Fruit fly (Drosophila melanogaster) whole organism, embryonic: ENCODE results near the gene SPoCk.

ENCODE experiments used
- Abd-B ChIP-seq: fragments of 200-800 bp; sonication (Bioruptor generic); optimal IDR thresholded peaks from 2 replicates; lab custom pipeline; 2018; ENCODE audit warnings: missing biosample characterization, mild to moderate bottlenecking, missing genetic modification characterization, moderate library complexity
- Adf1 ChIP-seq: fragments of 200-800 bp; sonication (Bioruptor generic); IDR thresholded peaks from 2 replicates; pipeline ENCODE4 v1.3.6; 2022; ENCODE audit warnings: missing biosample characterization, missing genetic modification characterization
- BtbVII ChIP-seq: fragments of 200-800 bp; sonication (Bioruptor generic); optimal IDR thresholded peaks from 3 replicates; lab custom pipeline; 2017; ENCODE audit warnings: missing biosample characterization, mild to moderate bottlenecking, missing genetic modification characterization
- CG10267 ChIP-seq: fragments of 200-800 bp; sonication (Bioruptor generic); optimal IDR thresholded peaks from 2 replicates; lab custom pipeline; 2018; ENCODE audit warnings: missing biosample characterization, mild to moderate bottlenecking, missing genetic modification characterization, moderate library complexity
- CG11504 ChIP-seq: fragments of 200-800 bp; sonication (Bioruptor generic); optimal IDR thresholded peaks from 3 replicates; lab custom pipeline; 2019; ENCODE audit warnings: missing biosample characterization, mild to moderate bottlenecking, missing genetic modification characterization, moderate library complexity
- CG15073 ChIP-seq: fragments of 200-800 bp; sonication (Bioruptor generic); optimal IDR thresholded peaks from 2 replicates; lab custom pipeline; 2016; ENCODE audit warnings: missing biosample characterization, missing genetic modification characterization
- CG1529 ChIP-seq: fragments of 200-800 bp; sonication (Bioruptor generic); optimal IDR thresholded peaks from 3 replicates; lab custom pipeline; 2018; ENCODE audit warnings: missing biosample characterization, missing genetic modification characterization
- CG15601 ChIP-seq: fragments of 200-800 bp; sonication (Bioruptor generic); optimal IDR thresholded peaks from 3 replicates; lab custom pipeline; 2019; ENCODE audit warnings: missing biosample characterization, mild to moderate bottlenecking, missing genetic modification characterization, moderate library complexity
- CG16815 ChIP-seq: fragments of 200-800 bp; sonication (Bioruptor generic); optimal IDR thresholded peaks from 3 replicates; lab custom pipeline; 2017; ENCODE audit warnings: missing biosample characterization, mild to moderate bottlenecking, missing genetic modification characterization
- CG17361 ChIP-seq: fragments of 200-800 bp; sonication (Bioruptor generic); IDR thresholded peaks from 3 replicates; pipeline ENCODE4 v1.3.6; 2022; ENCODE audit warnings: missing biosample characterization, missing genetic modification characterization
- CG17385 ChIP-seq: fragments of 200-800 bp; sonication (Bioruptor generic); optimal IDR thresholded peaks from 3 replicates; lab custom pipeline; 2018; ENCODE audit warnings: missing biosample characterization, mild to moderate bottlenecking, missing genetic modification characterization
- CG17829 ChIP-seq: fragments of 200-800 bp; optimal IDR thresholded peaks from 2 replicates; lab custom pipeline; 2019; ENCODE audit warnings: missing biosample characterization, mild to moderate bottlenecking, missing genetic modification characterization, moderate library complexity
- CG30431 ChIP-seq: fragments of 200-800 bp; sonication (Bioruptor generic); optimal IDR thresholded peaks from 2 replicates; lab custom pipeline; 2017; ENCODE audit warnings: missing biosample characterization, missing genetic modification characterization
- CG32767 ChIP-seq: fragments of 200-800 bp; sonication (Bioruptor generic); IDR thresholded peaks from 2 replicates; pipeline ENCODE4 v1.3.6; 2022; ENCODE audit warnings: missing biosample characterization, missing genetic modification characterization
- CG34224 ChIP-seq: fragments of 200-800 bp; sonication (Bioruptor generic); IDR thresholded peaks from 3 replicates; pipeline ENCODE4 v1.3.6; 2022; ENCODE audit warnings: missing biosample characterization, missing genetic modification characterization; ENCODE audit not compliant: partially characterized antibody
- CG4282 ChIP-seq: fragments of 200-800 bp; sonication (Bioruptor generic); optimal IDR thresholded peaks from 2 replicates; lab custom pipeline; 2016; ENCODE audit warnings: missing biosample characterization, missing genetic modification characterization
- CG4617 ChIP-seq: fragments of 200-800 bp; sonication (Bioruptor generic); optimal IDR thresholded peaks from 3 replicates; lab custom pipeline; 2016; ENCODE audit warnings: missing biosample characterization, missing genetic modification characterization, borderline replicate concordance
- CG6254 ChIP-seq: fragments of 200-800 bp; sonication (Bioruptor generic); optimal IDR thresholded peaks from 3 replicates; lab custom pipeline; 2017; ENCODE audit warnings: mild to moderate bottlenecking, missing biosample characterization, missing genetic modification reagents, missing genetic modification characterization
- CG6654 ChIP-seq: fragments of 200-800 bp; sonication (Bioruptor generic); optimal IDR thresholded peaks from 2 replicates; lab custom pipeline; 2017; ENCODE audit warnings: missing biosample characterization, mild to moderate bottlenecking, missing genetic modification characterization
- CG7372 ChIP-seq: fragments of 200-800 bp; sonication (Bioruptor generic); IDR thresholded peaks from 2 replicates; pipeline ENCODE4 v1.3.6; 2022; ENCODE audit warnings: missing biosample characterization, missing genetic modification characterization
- CG7928 ChIP-seq: fragments of 200-800 bp; sonication (Bioruptor generic); optimal IDR thresholded peaks from 2 replicates; lab custom pipeline; 2017; ENCODE audit warnings: missing biosample characterization, mild to moderate bottlenecking, missing genetic modification characterization
- CG8290 ChIP-seq, 3 experiments: fragments of 200-800 bp; sonication (Bioruptor generic); optimal IDR thresholded peaks; 2 replicates each; lab custom pipeline; 2016 to 2019; ENCODE audit warnings: missing biosample characterization in 3 of 3, missing genetic modification characterization in 3 of 3, mild to moderate bottlenecking in 2 of 3, moderate library complexity in 1 of 3
- CG8388 ChIP-seq: fragments of 200-800 bp; sonication (Bioruptor generic); optimal IDR thresholded peaks from 2 replicates; lab custom pipeline; 2019; ENCODE audit warnings: missing biosample characterization, mild to moderate bottlenecking, missing genetic modification characterization, moderate library complexity
- CG9876 ChIP-seq: fragments of 200-800 bp; sonication (Bioruptor generic); optimal IDR thresholded peaks from 2 replicates; lab custom pipeline; 2016; ENCODE audit warnings: missing biosample characterization, missing genetic modification characterization
- D19B ChIP-seq: fragments of 200-800 bp; sonication (Bioruptor generic); optimal IDR thresholded peaks from 2 replicates; lab custom pipeline; 2017; ENCODE audit warnings: missing biosample characterization, mild to moderate bottlenecking, missing genetic modification characterization
- Dip2 ChIP-seq: fragments of 200-800 bp; sonication (Bioruptor generic); IDR thresholded peaks from 2 replicates; pipeline ENCODE4 v1.3.6; 2022; ENCODE audit warnings: missing biosample characterization, missing genetic modification characterization
- Doc3 ChIP-seq: fragments of 200-800 bp; sonication (Bioruptor generic); IDR thresholded peaks from 3 replicates; pipeline ENCODE4 v1.3.6; 2022; ENCODE audit warnings: missing biosample characterization, missing genetic modification characterization; ENCODE audit not compliant: partially characterized antibody
- HLH4C ChIP-seq: fragments of 200-800 bp; sonication (Bioruptor generic); IDR thresholded peaks from 3 replicates; pipeline ENCODE4 v1.3.6; 2022; ENCODE audit warnings: missing biosample characterization, missing genetic modification characterization; ENCODE audit not compliant: partially characterized antibody
- MBD-R2 ChIP-seq: fragments of 200-800 bp; sonication (Bioruptor generic); IDR thresholded peaks from 2 replicates; pipeline ENCODE4 v1.3.6; 2022; ENCODE audit warnings: missing biosample characterization, missing genetic modification characterization
- PHDP ChIP-seq: fragments of 200-800 bp; sonication (Bioruptor generic); optimal IDR thresholded peaks from 3 replicates; lab custom pipeline; 2018; ENCODE audit warnings: missing biosample characterization, mild to moderate bottlenecking, missing genetic modification characterization, moderate library complexity
- Pdp1 ChIP-seq, 2 experiments: fragments of 200-800 bp; sonication (Bioruptor generic); optimal IDR thresholded peaks; 3 replicates each; lab custom pipeline; 2016; ENCODE audit warnings: missing biosample characterization in 2 of 2, missing genetic modification characterization in 2 of 2, mild to moderate bottlenecking in 1 of 2, moderate library complexity in 1 of 2
- Ptx1 ChIP-seq: fragments of 200-800 bp; sonication (Bioruptor generic); IDR thresholded peaks from 2 replicates; pipeline ENCODE4 v1.3.6; 2022; ENCODE audit warnings: missing biosample characterization, missing genetic modification characterization
- Rfx ChIP-seq: fragments of 200-800 bp; sonication (Bioruptor generic); IDR thresholded peaks from 2 replicates; pipeline ENCODE4 v1.3.6; 2022; ENCODE audit warnings: missing biosample characterization, missing genetic modification characterization
- caup ChIP-seq: fragments of 200-800 bp; sonication (Bioruptor generic); optimal IDR thresholded peaks from 3 replicates; lab custom pipeline; 2017; ENCODE audit warnings: missing biosample characterization, mild to moderate bottlenecking, missing genetic modification characterization, moderate library complexity; ENCODE audit not compliant: severe bottlenecking
- corto ChIP-seq: fragments of 200-800 bp; sonication (Bioruptor generic); optimal IDR thresholded peaks from 2 replicates; lab custom pipeline; 2016; ENCODE audit warnings: missing biosample characterization, mild to moderate bottlenecking, missing genetic modification characterization, moderate library complexity
- crc ChIP-seq: fragments of 200-800 bp; sonication (Bioruptor generic); optimal IDR thresholded peaks from 2 replicates; lab custom pipeline; 2016; ENCODE audit warnings: missing biosample characterization, missing genetic modification characterization
- dati ChIP-seq: fragments of 200-800 bp; sonication (Bioruptor generic); IDR thresholded peaks from 2 replicates; pipeline ENCODE4 v1.3.6; 2022; ENCODE audit warnings: missing biosample characterization, missing genetic modification characterization
- ems ChIP-seq: fragments of 200-800 bp; sonication (Bioruptor generic); optimal IDR thresholded peaks from 3 replicates; lab custom pipeline; 2016; ENCODE audit warnings: missing biosample characterization, missing genetic modification characterization
- fd96Cb ChIP-seq: fragments of 200-800 bp; sonication (Bioruptor generic); optimal IDR thresholded peaks from 2 replicates; lab custom pipeline; 2018; ENCODE audit warnings: missing biosample characterization, mild to moderate bottlenecking, missing genetic modification characterization, moderate library complexity
- h ChIP-seq: fragments of >200 bp; optimal IDR thresholded peaks from 2 replicates; lab custom pipeline; 2017
- jing ChIP-seq: fragments of 200-800 bp; sonication (Bioruptor generic); optimal IDR thresholded peaks from 2 replicates; lab custom pipeline; 2018; ENCODE audit warnings: missing biosample characterization, mild to moderate bottlenecking, missing genetic modification characterization
- knrl ChIP-seq: fragments of 200-800 bp; sonication (Bioruptor generic); IDR thresholded peaks from 3 replicates; pipeline ENCODE4 v1.3.6; 2022; ENCODE audit warnings: missing biosample characterization, missing genetic modification characterization; ENCODE audit not compliant: partially characterized antibody
- mld ChIP-seq: fragments of 200-800 bp; sonication (Bioruptor generic); IDR thresholded peaks from 3 replicates; pipeline ENCODE4 v1.3.6; 2022; ENCODE audit warnings: missing biosample characterization, missing genetic modification characterization; ENCODE audit not compliant: partially characterized antibody
- nau ChIP-seq: fragments of 200-800 bp; sonication (Bioruptor generic); optimal IDR thresholded peaks from 3 replicates; lab custom pipeline; 2017; ENCODE audit warnings: missing biosample characterization, mild to moderate bottlenecking, missing genetic modification characterization, missing genetic modification reagents
- otp ChIP-seq: fragments of 200-800 bp; sonication (Bioruptor generic); IDR thresholded peaks from 3 replicates; pipeline ENCODE4, ENCODE4 v1.3.6; 2022; ENCODE audit warnings: missing biosample characterization, missing genetic modification characterization
- sd ChIP-seq: fragments of 200-800 bp; sonication (Bioruptor generic); optimal IDR thresholded peaks from 3 replicates; lab custom pipeline; 2018; ENCODE audit warnings: missing biosample characterization, mild to moderate bottlenecking, missing genetic modification characterization, moderate library complexity
- slp2 ChIP-seq: fragments of 200-800 bp; sonication (Bioruptor generic); optimal IDR thresholded peaks from 2 replicates; lab custom pipeline; 2016; ENCODE audit warnings: missing biosample characterization, missing genetic modification characterization
- wek ChIP-seq: fragments of 200-800 bp; sonication (Bioruptor generic); optimal IDR thresholded peaks from 3 replicates; lab custom pipeline; 2018; ENCODE audit warnings: missing biosample characterization, mild to moderate bottlenecking, missing genetic modification characterization, moderate library complexity

SPoCk gene

DNA sequence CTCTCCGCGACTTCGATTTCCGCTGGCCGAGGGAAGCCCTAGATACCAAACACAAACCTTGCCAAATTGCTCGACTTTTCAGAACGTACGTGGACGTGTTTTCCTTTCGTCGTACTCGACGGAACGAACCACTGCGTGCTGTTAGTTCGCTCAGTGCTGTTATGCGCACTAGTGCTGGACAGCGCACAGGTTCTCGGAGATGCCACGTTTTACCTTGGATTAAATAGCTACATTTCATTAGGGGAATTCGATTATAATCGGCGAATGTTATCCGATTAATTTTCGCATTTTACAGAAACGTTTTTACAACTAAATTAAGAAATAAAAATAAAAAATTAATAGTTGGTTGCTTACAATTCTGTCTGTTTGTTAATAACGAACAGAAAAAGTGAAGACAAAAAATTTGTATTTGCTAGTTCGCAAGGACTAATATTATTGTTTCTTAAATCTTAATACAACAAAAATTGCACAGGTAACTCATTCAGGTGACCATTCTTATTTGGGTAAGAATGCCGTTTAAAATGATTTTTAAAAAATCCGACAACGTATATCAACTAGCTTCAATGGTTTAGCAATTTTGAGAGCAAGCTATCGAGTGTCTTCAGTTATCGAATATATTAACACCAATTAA is 32.0 kb upstream of the SPoCk start, which contains the start of the genes ArfGAP3 and CG32452 (continued):
- TF ChIP-seq CG10267 (tag; lab: Kevin White, UChicago) = peak; percentile 91
- TF ChIP-seq D19B (GFP tag; lab: Kevin White, UChicago) = peak; percentile 45
- TF ChIP-seq Dip2 (GFP tag; lab: Robert Waterston, UW) = no peak
- peak; percentile 86 for TF ChIP-seq Rfx (GFP tag; lab: Robert Waterston, UW)
- peak; percentile 7 for TF ChIP-seq CG9876 (GFP tag; lab: Kevin White, UChicago)
- TF ChIP-seq CG4282 = no peak
- peak; percentile 42 for TF ChIP-seq slp2 (GFP tag; lab: Kevin White, UChicago)
- TF ChIP-seq jing = no peak
- no peak for TF ChIP-seq mld (GFP tag; lab: Robert Waterston, UW)
- TF ChIP-seq CG34224 (GFP tag; lab: Robert Waterston, UW) = peak; percentile 68
- peak; percentile 80 for TF ChIP-seq Ptx1 (GFP tag; lab: Robert Waterston, UW)
- peak; percentile 47 for TF ChIP-seq CG30431 (GFP tag; lab: Kevin White, UChicago)
- no peak for TF ChIP-seq CG11504 (tag; lab: Kevin White, UChicago)
- no peak for TF ChIP-seq CG15073 (GFP tag; lab: Kevin White, UChicago)
- TF ChIP-seq MBD-R2 (GFP tag; lab: Robert Waterston, UW) = peak; percentile 22
- TF ChIP-seq CG6254 (GFP tag; lab: Kevin White, UChicago) = peak; percentile 21
- peak; percentile 57 for TF ChIP-seq CG8388
- no peak for TF ChIP-seq sd (tag; lab: Kevin White, UChicago)
- peak; percentile 66 for TF ChIP-seq PHDP (tag; lab: Kevin White, UChicago)
- peak; percentile 61 for TF ChIP-seq BtbVII (GFP tag; lab: Kevin White, UChicago)
- TF ChIP-seq wek = peak; percentile 96
- peak; percentile 82 for TF ChIP-seq CG17829 (tag; lab: Kevin White, UChicago)
- no peak for TF ChIP-seq corto (GFP tag; lab: Kevin White, UChicago)
- peak; percentile 66; the same call in 1 of the 2 replicates for TF ChIP-seq CG32767 (GFP tag; lab: Robert Waterston, UW)
- peak; percentile 29 for TF ChIP-seq CG1529 (GFP tag; lab: Kevin White, UChicago)
- TF ChIP-seq otp (GFP tag; lab: Robert Waterston, UW) = no peak
- peak; percentile 51 for TF ChIP-seq CG16815 (GFP tag; lab: Kevin White, UChicago)
- peak; percentile 4 for TF ChIP-seq nau
- peak; percentile 92 for TF ChIP-seq CG17361 (GFP tag; lab: Robert Waterston, UW)
- no peak for TF ChIP-seq CG6654 (GFP tag; lab: Kevin White, UChicago)
- TF ChIP-seq fd96Cb = peak; percentile 64
- TF ChIP-seq Doc3 = peak; percentile 70; the same call in 2 of the 3 replicates
- peak; percentile 66 for TF ChIP-seq CG8290 (GFP tag; optimal IDR thresholded peaks at IDR 0.05; lab: Kevin White, UChicago)
- TF ChIP-seq CG8290 (tag; optimal IDR thresholded peaks at IDR 0.05; lab: Kevin White, UChicago) = peak; percentile 24 to 71
- TF ChIP-seq CG17385 (GFP tag; lab: Kevin White, UChicago) = peak; percentile 66
- peak; percentile 77 for TF ChIP-seq CG15601 (tag; lab: Kevin White, UChicago)
- no peak for TF ChIP-seq CG4617 (GFP tag; lab: Kevin White, UChicago)
- TF ChIP-seq Adf1 = peak; percentile 31; the same call in 1 of the 2 replicates
- peak; percentile 51 for TF ChIP-seq HLH4C (GFP tag; lab: Robert Waterston, UW)
- peak; percentile 51 to 67 for TF ChIP-seq Pdp1 (GFP tag; optimal IDR thresholded peaks at IDR 0.05; lab: Kevin White, UChicago)
- peak; percentile 60 for TF ChIP-seq Abd-B (GFP tag; lab: Kevin White, UChicago)
- peak; percentile 49; the same call in 2 of the 3 replicates for TF ChIP-seq knrl
- no peak for TF ChIP-seq h (lab: Kevin White, UChicago)
- peak; percentile 74 for TF ChIP-seq CG7372
- TF ChIP-seq caup = peak; percentile 72
- no peak for TF ChIP-seq CG7928 (GFP tag; lab: Kevin White, UChicago)
- no peak for TF ChIP-seq dati (GFP tag; lab: Robert Waterston, UW)
- TF ChIP-seq crc (GFP tag; lab: Kevin White, UChicago) = peak; percentile 26
- peak; percentile 35 for TF ChIP-seq ems (GFP tag; lab: Kevin White, UChicago)
